Fruit fly (Drosophila melanogaster): ENCODE results near the gene CG6974.

CG6974 gene

DNA sequence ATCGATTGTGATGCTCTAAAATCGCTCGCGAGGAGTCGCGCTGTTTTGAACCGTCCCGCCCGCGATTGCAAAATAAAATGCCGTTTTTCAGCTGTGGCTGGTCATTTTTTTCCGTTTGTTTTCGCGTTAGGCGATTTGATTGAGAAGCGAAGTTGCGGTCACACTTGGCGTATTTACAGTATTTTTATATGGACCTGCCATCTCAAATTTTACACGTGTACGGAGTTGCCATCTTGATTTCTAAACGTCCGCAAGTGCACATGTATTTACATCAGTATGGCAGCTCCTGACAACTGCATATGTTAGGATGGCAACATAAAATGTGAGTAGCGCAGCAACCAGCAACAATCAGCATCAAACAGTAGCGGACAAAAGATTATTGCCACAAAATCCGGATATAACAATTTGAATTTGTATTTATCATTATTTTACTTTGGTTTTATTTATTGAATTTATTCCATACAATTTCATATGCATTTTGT lies 16.5 kb upstream of the CG6974 start, which contains the start of gene CG6966:
CG6966 (minus strand) TSS at position 82 of the 482 bp plus-strand sequence.
- no peak for TF ChIP-seq CG8478 (optimal IDR thresholded peaks at IDR 0.05)
- TF ChIP-seq psq (optimal IDR thresholded peaks at IDR 0.05) = no peak
- TF ChIP-seq Dll (optimal IDR thresholded peaks at IDR 0.05) = no peak
- TF ChIP-seq EcR (GFP tag; optimal IDR thresholded peaks at IDR 0.05) = no peak
- TF ChIP-seq pan (optimal IDR thresholded peaks at IDR 0.05) = no peak
- TF ChIP-seq usp (GFP tag; optimal IDR thresholded peaks at IDR 0.05) = no peak

DNA sequence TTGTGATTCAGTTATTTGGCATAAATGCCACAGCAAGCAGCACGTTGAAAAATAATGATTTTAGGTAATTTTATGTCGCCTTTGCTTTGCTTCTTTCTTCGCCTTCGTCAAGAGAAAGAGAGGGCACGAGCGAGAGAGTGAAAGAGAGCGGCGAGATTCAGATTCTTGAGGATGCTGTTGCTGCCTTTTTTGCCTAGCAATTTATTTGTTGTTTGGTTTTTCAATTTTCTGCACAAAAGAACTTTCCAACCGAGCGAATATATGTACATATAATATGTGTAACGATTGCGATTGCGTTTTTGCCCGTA lies 15.8 kb upstream of the CG6974 start:
- TF ChIP-seq psq (optimal IDR thresholded peaks at IDR 0.05) (no peak), pan (optimal IDR thresholded peaks at IDR 0.05) (no peak), usp (GFP tag; optimal IDR thresholded peaks at IDR 0.05) (no peak), Dll (optimal IDR thresholded peaks at IDR 0.05) (no peak), CG8478 (optimal IDR thresholded peaks at IDR 0.05) (no peak), EcR (GFP tag; optimal IDR thresholded peaks at IDR 0.05) (no peak)

DNA sequence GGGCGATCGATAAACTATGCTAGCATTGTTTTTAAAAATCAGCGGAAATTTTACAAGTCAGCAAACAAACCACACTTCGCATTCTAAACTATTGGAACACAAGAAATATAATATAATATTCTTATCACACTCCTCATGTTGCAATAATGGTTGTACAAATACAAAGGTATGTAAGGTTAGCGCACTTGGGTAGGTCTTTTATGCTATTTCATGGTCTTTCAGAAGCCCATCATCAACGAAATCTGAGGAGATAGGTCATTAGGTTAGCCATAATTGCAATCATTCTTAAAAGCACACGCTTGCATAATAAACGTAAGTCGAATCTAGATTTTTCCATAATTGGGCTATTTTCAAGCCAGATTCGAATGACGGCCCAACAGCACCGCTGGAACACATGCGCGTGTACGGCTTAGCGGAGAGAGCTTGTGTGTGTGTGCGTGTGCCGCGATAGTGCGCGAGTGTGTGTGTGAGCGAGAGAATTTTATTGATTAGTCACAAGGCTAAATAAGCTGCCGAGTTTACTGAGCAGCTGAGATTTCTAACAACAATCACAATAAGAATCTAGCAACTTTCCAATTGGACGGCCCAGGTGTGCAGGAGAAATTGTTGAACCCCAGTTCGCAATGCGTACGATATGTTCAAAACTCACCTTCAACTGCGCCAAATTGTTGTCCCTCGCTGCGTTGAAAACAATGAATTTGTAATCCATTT lies 15.3 kb upstream of the CG6974 start:
- TF ChIP-seq CG8478 (optimal IDR thresholded peaks at IDR 0.05) (no peak), pan (optimal IDR thresholded peaks at IDR 0.05) (no peak), psq (optimal IDR thresholded peaks at IDR 0.05) (no peak), EcR (GFP tag; optimal IDR thresholded peaks at IDR 0.05) (no peak), usp (GFP tag; optimal IDR thresholded peaks at IDR 0.05) (no peak), Dll (optimal IDR thresholded peaks at IDR 0.05) (no peak)

DNA sequence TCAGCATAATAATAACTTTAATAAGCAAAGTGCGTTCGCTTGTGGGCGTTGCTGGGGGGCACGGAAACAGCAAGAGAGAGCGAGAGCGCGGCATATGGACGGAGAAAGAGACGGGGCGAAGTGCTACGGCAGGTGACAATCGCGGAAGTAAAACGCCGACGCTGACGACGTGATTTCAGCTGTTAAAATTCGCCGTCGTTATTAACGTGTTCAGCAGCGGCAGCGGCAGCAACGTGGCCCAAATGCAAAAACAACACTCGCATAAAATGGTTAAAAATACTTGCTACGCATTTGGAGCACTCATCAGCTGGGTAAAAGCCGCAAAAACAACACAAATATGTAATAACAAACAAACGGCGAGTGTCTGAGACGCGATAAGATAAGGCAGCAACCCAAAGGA lies 13.7 kb upstream of the CG6974 start:
- no peak for TF ChIP-seq EcR (GFP tag; optimal IDR thresholded peaks at IDR 0.05)
- TF ChIP-seq Dll (optimal IDR thresholded peaks at IDR 0.05) = no peak
- TF ChIP-seq psq (optimal IDR thresholded peaks at IDR 0.05) = no peak
- TF ChIP-seq pan (optimal IDR thresholded peaks at IDR 0.05) = no peak

DNA sequence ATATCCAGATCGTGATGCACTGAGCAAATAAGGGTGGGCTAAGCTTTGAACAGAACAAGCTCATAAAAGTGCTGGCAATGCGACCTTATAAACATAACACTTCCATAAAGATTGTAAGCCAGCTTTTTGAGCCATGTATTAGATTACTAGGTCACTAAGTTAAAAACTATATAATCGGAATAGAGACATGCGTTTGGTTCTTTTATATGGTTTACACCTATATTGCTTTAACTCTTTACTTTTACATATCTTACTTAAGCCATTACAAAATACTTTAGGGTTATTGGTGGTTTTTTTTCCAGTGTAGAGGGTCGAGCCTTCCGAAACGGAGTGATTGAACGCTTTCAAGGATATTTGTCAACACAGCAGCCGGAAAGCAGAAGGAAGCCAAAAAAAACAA lies 13.3 kb upstream of the CG6974 start:
- no peak for TF ChIP-seq CG8478 (optimal IDR thresholded peaks at IDR 0.05)
- TF ChIP-seq Dll (optimal IDR thresholded peaks at IDR 0.05) = no peak
- no peak for TF ChIP-seq psq (optimal IDR thresholded peaks at IDR 0.05)
- no peak for TF ChIP-seq usp (GFP tag; optimal IDR thresholded peaks at IDR 0.05)
- no peak for TF ChIP-seq EcR (GFP tag; optimal IDR thresholded peaks at IDR 0.05)
- no peak for TF ChIP-seq pan (optimal IDR thresholded peaks at IDR 0.05)

DNA sequence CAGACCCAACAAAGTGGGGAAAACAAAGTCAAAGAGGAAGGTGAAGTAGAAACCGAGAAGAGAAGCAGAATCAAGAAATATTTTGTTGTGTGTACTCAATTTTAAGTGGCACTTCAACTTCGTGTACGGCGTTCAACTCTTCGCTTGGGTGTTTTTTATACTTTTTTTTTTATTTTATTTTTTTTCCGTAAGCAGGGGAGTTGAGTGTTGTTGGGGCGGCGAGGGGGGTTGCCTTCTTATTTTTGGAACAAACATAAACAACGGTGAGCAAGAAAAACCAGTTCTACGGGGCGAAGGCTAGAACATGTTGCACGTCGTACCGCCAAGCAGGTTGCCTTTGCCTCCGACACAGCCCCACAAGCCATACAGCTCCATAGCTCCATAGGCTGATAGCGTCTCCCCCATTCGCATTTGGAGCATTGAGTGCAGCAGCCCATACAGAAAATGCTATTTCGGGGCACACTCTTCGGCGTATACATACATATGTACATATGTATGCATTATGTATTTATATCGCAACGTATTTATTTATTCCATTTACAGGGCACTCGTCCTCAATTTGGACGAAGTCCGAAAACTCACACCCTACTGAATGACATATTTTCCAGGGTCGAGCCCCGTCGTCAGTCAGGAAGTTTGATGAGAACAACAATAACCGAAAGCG lies 12.7 kb upstream of the CG6974 start:
- no peak for TF ChIP-seq usp (GFP tag; optimal IDR thresholded peaks at IDR 0.05)
- no peak for TF ChIP-seq CG8478 (optimal IDR thresholded peaks at IDR 0.05)
- TF ChIP-seq EcR (GFP tag; optimal IDR thresholded peaks at IDR 0.05) = no peak
- no peak for TF ChIP-seq pan (optimal IDR thresholded peaks at IDR 0.05)
- TF ChIP-seq psq (optimal IDR thresholded peaks at IDR 0.05) = no peak
- TF ChIP-seq Dll (optimal IDR thresholded peaks at IDR 0.05) = no peak

DNA sequence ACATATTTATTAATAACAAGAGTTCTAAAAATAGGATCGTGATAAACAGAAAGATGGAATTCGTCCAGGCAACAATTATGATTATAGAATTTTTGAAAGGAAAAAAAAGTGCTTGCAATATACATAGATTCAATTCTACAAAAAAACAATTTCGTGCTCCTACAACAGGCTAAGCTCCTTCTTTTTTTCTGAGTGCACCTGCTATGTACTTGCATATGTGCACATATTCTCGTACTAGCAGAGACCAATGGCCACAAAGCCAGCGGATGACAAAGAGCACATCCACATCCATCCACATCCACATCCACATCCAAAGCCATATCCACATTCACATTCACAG lies 10.8 kb upstream of the CG6974 start:
- TF ChIP-seq Dll (optimal IDR thresholded peaks at IDR 0.05) = no peak
- TF ChIP-seq EcR (GFP tag; optimal IDR thresholded peaks at IDR 0.05) = no peak
- no peak for TF ChIP-seq pan (optimal IDR thresholded peaks at IDR 0.05)
- TF ChIP-seq psq (optimal IDR thresholded peaks at IDR 0.05) = no peak
- TF ChIP-seq usp (GFP tag; optimal IDR thresholded peaks at IDR 0.05) = no peak
- TF ChIP-seq CG8478 (optimal IDR thresholded peaks at IDR 0.05) = no peak

DNA sequence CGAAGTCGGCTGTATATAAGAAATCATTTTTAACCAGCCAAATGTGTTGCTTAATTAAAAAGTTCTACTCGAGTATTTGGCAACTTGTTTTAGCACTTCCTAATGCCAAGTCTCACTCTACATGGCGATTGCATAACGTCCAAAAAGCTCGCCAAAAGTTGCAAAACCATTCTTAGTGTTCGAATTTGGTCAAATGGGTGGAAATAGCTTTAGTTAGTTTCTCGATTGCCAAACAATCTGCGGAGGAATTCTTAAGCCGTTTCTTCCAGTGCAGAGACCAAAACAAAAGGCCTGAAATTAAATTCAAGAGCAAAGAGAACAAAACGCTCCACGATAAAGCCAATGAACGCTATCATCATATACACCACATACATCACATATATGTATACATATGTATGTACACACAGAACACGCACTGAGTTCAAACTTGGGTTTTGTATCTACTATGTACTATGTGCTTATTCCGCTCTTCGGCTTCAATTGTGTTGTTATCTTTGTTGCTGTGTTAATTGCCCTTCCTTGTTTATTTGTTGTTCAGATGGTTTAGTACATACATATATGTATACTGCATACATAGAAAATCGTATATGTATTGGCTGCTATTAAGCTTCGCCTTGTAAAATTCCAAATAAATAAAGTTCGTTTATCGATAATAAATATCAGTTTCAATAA lies 10.3 kb upstream of the CG6974 start:
- TF ChIP-seq pan (optimal IDR thresholded peaks at IDR 0.05) (no peak), psq (optimal IDR thresholded peaks at IDR 0.05) (no peak), Dll (optimal IDR thresholded peaks at IDR 0.05) (no peak), CG8478 (optimal IDR thresholded peaks at IDR 0.05) (no peak), EcR (GFP tag; optimal IDR thresholded peaks at IDR 0.05) (no peak)

DNA sequence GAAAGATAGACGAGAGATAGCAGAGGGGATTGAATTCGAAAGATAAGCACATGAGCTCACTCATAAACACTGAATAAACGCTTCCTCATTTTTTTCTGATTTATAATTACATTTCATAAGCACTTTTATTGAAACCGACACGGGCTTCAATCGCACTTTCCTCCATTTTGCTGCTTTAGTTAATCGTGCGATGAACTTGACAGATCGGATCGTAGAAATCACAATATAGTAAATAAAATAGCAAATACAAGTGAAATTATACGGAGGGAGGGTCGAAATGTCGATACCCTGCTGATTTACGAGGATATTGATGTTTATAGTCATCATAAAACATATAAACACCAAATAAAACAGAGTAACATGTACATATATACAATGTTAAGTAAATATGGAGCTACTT lies 9.2 kb upstream of the CG6974 start:
- TF ChIP-seq CG8478 (optimal IDR thresholded peaks at IDR 0.05) = no peak
- no peak for TF ChIP-seq Dll (optimal IDR thresholded peaks at IDR 0.05)
- TF ChIP-seq usp (GFP tag; optimal IDR thresholded peaks at IDR 0.05) = no peak
- TF ChIP-seq EcR (GFP tag; optimal IDR thresholded peaks at IDR 0.05) = no peak
- no peak for TF ChIP-seq psq (optimal IDR thresholded peaks at IDR 0.05)
- no peak for TF ChIP-seq pan (optimal IDR thresholded peaks at IDR 0.05)

DNA sequence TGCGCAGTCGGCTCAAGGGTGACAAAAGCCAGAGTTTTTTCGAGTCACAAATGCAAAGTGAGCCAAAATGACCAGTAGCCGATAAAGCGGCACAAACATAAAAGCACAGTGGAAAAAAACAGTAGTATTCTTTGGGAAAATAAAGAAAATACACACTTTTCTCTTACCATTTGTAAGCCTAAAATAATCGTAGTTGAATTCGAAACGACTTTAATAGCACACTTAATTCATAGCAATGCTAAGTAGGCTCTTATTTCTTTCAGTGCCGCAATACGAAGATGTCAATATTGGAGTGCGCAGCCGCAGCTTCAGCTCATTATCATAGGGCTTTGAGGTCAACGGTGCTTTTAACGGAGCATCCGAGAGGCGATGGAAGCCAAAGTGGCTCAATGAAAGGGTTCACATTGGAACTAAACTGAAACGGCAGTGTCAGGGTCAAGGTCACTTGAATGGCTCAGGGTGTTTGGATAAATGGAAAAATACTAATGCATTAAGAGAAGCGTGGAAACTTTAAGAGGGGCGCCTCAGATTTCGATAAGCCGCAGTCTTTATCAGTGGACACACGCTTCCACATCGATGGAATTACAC lies 8.6 kb upstream of the CG6974 start:
- TF ChIP-seq EcR (GFP tag; optimal IDR thresholded peaks at IDR 0.05) (no peak), Dll (optimal IDR thresholded peaks at IDR 0.05) (no peak), CG8478 (optimal IDR thresholded peaks at IDR 0.05) (no peak), usp (GFP tag; optimal IDR thresholded peaks at IDR 0.05) (no peak), psq (optimal IDR thresholded peaks at IDR 0.05) (no peak), pan (optimal IDR thresholded peaks at IDR 0.05) (no peak)

DNA sequence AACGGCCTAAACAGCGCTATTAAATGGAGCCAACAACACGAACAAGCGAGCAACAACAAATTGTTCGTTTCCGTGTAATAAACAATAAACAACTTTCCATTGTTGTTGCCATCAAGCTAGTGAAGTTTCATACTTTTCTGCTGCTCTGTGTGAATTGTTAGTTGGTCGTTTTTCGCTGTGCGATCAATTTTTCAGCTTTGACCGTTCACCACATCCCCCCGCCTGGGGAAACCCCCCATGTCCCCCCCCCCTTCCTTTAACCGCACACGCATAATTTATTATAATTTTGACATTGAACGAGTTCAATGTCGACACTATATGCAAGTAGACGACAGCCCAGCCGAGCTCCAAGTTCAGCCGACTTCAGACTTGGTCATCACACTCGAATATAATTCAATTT lies 8.0 kb upstream of the CG6974 start:
- no peak for TF ChIP-seq EcR (GFP tag; optimal IDR thresholded peaks at IDR 0.05)
- no peak for TF ChIP-seq Dll (optimal IDR thresholded peaks at IDR 0.05)
- TF ChIP-seq psq (optimal IDR thresholded peaks at IDR 0.05) = no peak
- no peak for TF ChIP-seq CG8478 (optimal IDR thresholded peaks at IDR 0.05)
- no peak for TF ChIP-seq pan (optimal IDR thresholded peaks at IDR 0.05)
- no peak for TF ChIP-seq usp (GFP tag; optimal IDR thresholded peaks at IDR 0.05)

Measured in whole organism.